Worm (Caenorhabditis elegans) whole organism, young adult: ENCODE results near the gene irld-6.

Experiments used
- B0261.1 ChIP-seq: sonication (generic microtip); optimal IDR thresholded peaks from 2 replicates; lab custom pipeline; 2016; ENCODE audit warnings: mild to moderate bottlenecking, missing genetic modification characterization, moderate library complexity, missing compliant biosample characterization
- B0336.3 ChIP-seq: fragments of 200-800 bp; sonication (Bioruptor generic); IDR thresholded peaks from 2 replicates; pipeline ENCODE4 v1.3.6; 2022; ENCODE audit warnings: missing genetic modification characterization, missing compliant biosample characterization
- C06A6.2 ChIP-seq: fragments of 200-800 bp; sonication (Bioruptor generic); conservative IDR thresholded peaks from 2 replicates; pipeline ENCODE4 v1.3.6; 2022; ENCODE audit warnings: missing genetic modification characterization, missing compliant biosample characterization
- F23B12.7 ChIP-seq: sonication (generic microtip); optimal IDR thresholded peaks from 2 replicates; lab custom pipeline; 2017; ENCODE audit warnings: missing genetic modification characterization, mild to moderate bottlenecking, missing compliant biosample characterization, antibody characterized with exemption, moderate library complexity; ENCODE audit not compliant: insufficient read depth
- F37B4.10 ChIP-seq: fragments of 200-800 bp; sonication (Bioruptor generic); IDR thresholded peaks from 2 replicates; pipeline ENCODE4 v1.3.6; 2022; ENCODE audit warnings: missing genetic modification characterization, missing compliant biosample characterization
- F57C9.4 ChIP-seq: sonication (generic microtip); optimal IDR thresholded peaks from 2 replicates; lab custom pipeline; 2017; ENCODE audit warnings: mild to moderate bottlenecking, missing genetic modification characterization, missing compliant biosample characterization
- K11D2.4 ChIP-seq: fragments of 200-800 bp; sonication (Bioruptor generic); IDR thresholded peaks from 2 replicates; pipeline ENCODE4 v1.3.6; 2022; ENCODE audit warnings: missing genetic modification reagents, missing genetic modification characterization, missing compliant biosample characterization
- K12H6.12 ChIP-seq: fragments of 200-800 bp; sonication (Bioruptor generic); optimal IDR thresholded peaks from 2 replicates; lab custom pipeline; 2018; ENCODE audit warnings: mild to moderate bottlenecking, missing genetic modification characterization, missing compliant biosample characterization
- Y53G8AR.9 ChIP-seq: fragments of 200-800 bp; sonication (Bioruptor generic); conservative IDR thresholded peaks from 2 replicates; pipeline ENCODE4 v1.3.6; 2022; ENCODE audit warnings: missing genetic modification reagents, missing genetic modification characterization, missing compliant biosample characterization
- Y79H2A.3 ChIP-seq: fragments of 200-800 bp; sonication (Bioruptor generic); conservative IDR thresholded peaks from 2 replicates; pipeline ENCODE4 v1.3.6; 2022; ENCODE audit warnings: missing genetic modification reagents, missing genetic modification characterization, missing compliant biosample characterization
- Y95B8A.8 ChIP-seq: fragments of 200-800 bp; sonication (Bioruptor generic); IDR thresholded peaks from 2 replicates; pipeline ENCODE4 v1.3.6; 2022; ENCODE audit warnings: missing genetic modification reagents, missing genetic modification characterization, missing compliant biosample characterization
- ZK185.1 ChIP-seq: sonication (generic microtip); optimal IDR thresholded peaks from 2 replicates; lab custom pipeline; 2016; ENCODE audit warnings: mild to moderate bottlenecking, missing genetic modification characterization, missing compliant biosample characterization; ENCODE audit not compliant: poor library complexity, severe bottlenecking
- ama-1 ChIP-seq, 3 experiments: fragments of 150-350 bp in 1 of 3; sonication (generic microtip) in 2 of 3; optimal IDR thresholded peaks; 2 replicates each; lab custom pipeline; 2014 to 2018; ENCODE audit warnings: missing biosample characterization in 2 of 3, missing genetic modification characterization in 2 of 3, missing genetic modification reagents in 2 of 3
- aptf-2 ChIP-seq: fragments of 200-800 bp; sonication (Bioruptor generic); conservative IDR thresholded peaks from 2 replicates; pipeline ENCODE4 v1.3.6; 2022; ENCODE audit warnings: missing genetic modification reagents, missing genetic modification characterization, missing compliant biosample characterization
- cebp-2 ChIP-seq: fragments of 200-800 bp; sonication (Bioruptor generic); IDR thresholded peaks from 2 replicates; pipeline ENCODE4 v1.3.6; 2022; ENCODE audit warnings: missing genetic modification characterization, missing compliant biosample characterization
- ceh-58 ChIP-seq: fragments of 200-800 bp; sonication (Bioruptor generic); IDR thresholded peaks from 2 replicates; pipeline ENCODE4 v1.3.6; 2022; ENCODE audit warnings: missing genetic modification characterization, missing compliant biosample characterization
- chd-7 ChIP-seq: sonication (generic microtip); optimal IDR thresholded peaks from 2 replicates; lab custom pipeline; 2016; ENCODE audit warnings: mild to moderate bottlenecking, missing genetic modification characterization, moderate library complexity, missing compliant biosample characterization
- efl-1 ChIP-seq: fragments of 150-350 bp; optimal IDR thresholded peaks from 2 replicates; lab custom pipeline; 2014; ENCODE audit warnings: missing biosample characterization, missing genetic modification reagents, missing genetic modification characterization
- egl-18 ChIP-seq: fragments of 200-800 bp; sonication (Bioruptor generic); IDR thresholded peaks from 2 replicates; pipeline ENCODE4 v1.3.6; 2022; ENCODE audit warnings: missing genetic modification reagents, missing genetic modification characterization, missing compliant biosample characterization
- egl-44 ChIP-seq: fragments of 200-800 bp; sonication (Bioruptor generic); IDR thresholded peaks from 2 replicates; pipeline ENCODE4 v1.3.6; 2022; ENCODE audit warnings: missing genetic modification reagents, missing genetic modification characterization, missing compliant biosample characterization
- egrh-3 ChIP-seq: fragments of 200-800 bp; sonication (Bioruptor generic); IDR thresholded peaks from 2 replicates; pipeline ENCODE4 v1.3.6; 2022; ENCODE audit warnings: missing genetic modification reagents, missing genetic modification characterization, missing compliant biosample characterization
- ekl-4 ChIP-seq: fragments of 200-800 bp; sonication (Bioruptor generic); IDR thresholded peaks from 2 replicates; pipeline ENCODE4 v1.3.6; 2022; ENCODE audit warnings: missing genetic modification reagents, missing genetic modification characterization, missing compliant biosample characterization
- fkh-3 ChIP-seq: sonication (generic microtip); optimal IDR thresholded peaks from 2 replicates; lab custom pipeline; 2016; ENCODE audit warnings: mild to moderate bottlenecking, missing genetic modification characterization, missing compliant biosample characterization
- hlh-26 ChIP-seq: fragments of 200-800 bp; sonication (Bioruptor generic); conservative IDR thresholded peaks from 2 replicates; pipeline ENCODE4 v1.3.6; 2022; ENCODE audit warnings: missing genetic modification reagents, missing genetic modification characterization, missing compliant biosample characterization
- hmg-1.2 ChIP-seq: fragments of 200-800 bp; sonication (Bioruptor generic); IDR thresholded peaks from 2 replicates; pipeline ENCODE4 v1.3.6; 2022; ENCODE audit warnings: missing genetic modification reagents, missing genetic modification characterization, missing compliant biosample characterization
- hmg-20 ChIP-seq: fragments of 200-800 bp; sonication (Bioruptor generic); IDR thresholded peaks from 2 replicates; pipeline ENCODE4 v1.3.6; 2022; ENCODE audit warnings: missing genetic modification reagents, missing genetic modification characterization, missing compliant biosample characterization
- hsf-1 ChIP-seq: fragments of 200-800 bp; sonication (Bioruptor generic); IDR thresholded peaks from 2 replicates; pipeline ENCODE4 v1.3.6; 2022; ENCODE audit warnings: missing genetic modification reagents, missing genetic modification characterization, missing compliant biosample characterization
- lag-1 ChIP-seq: fragments of 200-800 bp; sonication (Bioruptor generic); IDR thresholded peaks from 2 replicates; pipeline ENCODE4 v1.3.6; 2022; ENCODE audit warnings: missing genetic modification reagents, missing genetic modification characterization, missing compliant biosample characterization
- lin-54 ChIP-seq: fragments of 200-800 bp; sonication (Bioruptor generic); optimal IDR thresholded peaks from 2 replicates; lab custom pipeline; 2018; ENCODE audit warnings: mild to moderate bottlenecking, missing genetic modification characterization, missing compliant biosample characterization
- madf-6 ChIP-seq: fragments of 200-800 bp; sonication (Bioruptor generic); IDR thresholded peaks from 2 replicates; pipeline ENCODE4 v1.3.6; 2022; ENCODE audit warnings: missing genetic modification reagents, missing genetic modification characterization, missing compliant biosample characterization
- madf-8 ChIP-seq: fragments of 200-800 bp; sonication (Bioruptor generic); conservative IDR thresholded peaks from 2 replicates; pipeline ENCODE4 v1.3.6; 2022; ENCODE audit warnings: missing genetic modification reagents, missing genetic modification characterization, missing compliant biosample characterization
- mcd-1 ChIP-seq: fragments of 200-800 bp; sonication (Bioruptor generic); IDR thresholded peaks from 2 replicates; pipeline ENCODE4 v1.3.6; 2022; ENCODE audit warnings: missing genetic modification reagents, missing genetic modification characterization, missing compliant biosample characterization
- mxl-1 ChIP-seq: sonication (generic microtip); optimal IDR thresholded peaks from 2 replicates; lab custom pipeline; 2016; ENCODE audit warnings: missing genetic modification characterization, missing compliant biosample characterization
- nfya-1 ChIP-seq: sonication (generic microtip); optimal IDR thresholded peaks from 2 replicates; lab custom pipeline; 2017; ENCODE audit warnings: antibody characterized with exemption, missing compliant biosample characterization, missing genetic modification characterization, borderline replicate concordance; ENCODE audit not compliant: insufficient read depth
- nfyb-1 ChIP-seq: fragments of 200-800 bp; sonication (Bioruptor generic); IDR thresholded peaks from 2 replicates; pipeline ENCODE4 v1.3.6; 2022; ENCODE audit warnings: missing genetic modification reagents, missing genetic modification characterization, missing compliant biosample characterization
- rcor-1 ChIP-seq: fragments of 200-800 bp; sonication (Bioruptor generic); IDR thresholded peaks from 2 replicates; pipeline ENCODE4 v1.3.6; 2022; ENCODE audit warnings: missing genetic modification reagents, missing genetic modification characterization, missing compliant biosample characterization
- rpc-1 ChIP-seq, 2 experiments: fragments of 150-350 bp in 1 of 2; sonication (generic microtip) in 1 of 2; optimal IDR thresholded peaks; 2 replicates each; lab custom pipeline; 2014 to 2018; ENCODE audit warnings: missing biosample characterization in 1 of 2, missing genetic modification characterization in 1 of 2, missing genetic modification reagents in 1 of 2, missing genotype in 1 of 2
- snpc-3.4 ChIP-seq: sonication (generic microtip); optimal IDR thresholded peaks from 2 replicates; lab custom pipeline; 2017; ENCODE audit warnings: missing genetic modification characterization, mild to moderate bottlenecking, missing compliant biosample characterization, antibody characterized with exemption, moderate library complexity, missing genotype, missing genetic modification reagents
- snpc-4 ChIP-seq, 5 experiments: fragments of 150-350 bp in 1 of 5; sonication (generic microtip) in 4 of 5; optimal IDR thresholded peaks; 2 replicates each; lab custom pipeline; 2014 to 2018; ENCODE audit warnings: missing genetic modification characterization in 5 of 5, missing biosample characterization in 3 of 5, antibody characterized with exemption in 2 of 5, mild to moderate bottlenecking in 2 of 5, missing compliant biosample characterization in 2 of 5, missing genotype in 2 of 5, moderate library complexity in 2 of 5, missing genetic modification reagents in 1 of 5
- tbp1 ChIP-seq: fragments of 200-800 bp; sonication (Bioruptor generic); optimal IDR thresholded peaks from 2 replicates; lab custom pipeline; 2018; ENCODE audit warnings: mild to moderate bottlenecking, missing genetic modification characterization, missing compliant biosample characterization
- zim-3 ChIP-seq: sonication (generic microtip); optimal IDR thresholded peaks from 2 replicates; lab custom pipeline; 2017; ENCODE audit warnings: mild to moderate bottlenecking, missing genetic modification characterization, moderate library complexity, missing compliant biosample characterization
- ztf-18 ChIP-seq: sonication (generic microtip); optimal IDR thresholded peaks from 2 replicates; lab custom pipeline; 2016; ENCODE audit warnings: missing genotype, mild to moderate bottlenecking, missing genetic modification characterization, missing compliant biosample characterization
- ztf-22 ChIP-seq: fragments of 200-800 bp; sonication (Bioruptor generic); optimal IDR thresholded peaks from 2 replicates; lab custom pipeline; 2018; ENCODE audit warnings: mild to moderate bottlenecking, missing genetic modification characterization, moderate library complexity, missing compliant biosample characterization
- ztf-28 ChIP-seq: fragments of 200-800 bp; sonication (Bioruptor generic); IDR thresholded peaks from 2 replicates; pipeline ENCODE4 v1.3.6; 2022; ENCODE audit warnings: missing genetic modification reagents, missing genetic modification characterization, missing compliant biosample characterization
- ztf-3 ChIP-seq: fragments of 200-800 bp; sonication (Bioruptor generic); optimal IDR thresholded peaks from 2 replicates; lab custom pipeline; 2018; ENCODE audit warnings: mild to moderate bottlenecking, missing genetic modification characterization, missing compliant biosample characterization

irld-6 gene

DNA sequence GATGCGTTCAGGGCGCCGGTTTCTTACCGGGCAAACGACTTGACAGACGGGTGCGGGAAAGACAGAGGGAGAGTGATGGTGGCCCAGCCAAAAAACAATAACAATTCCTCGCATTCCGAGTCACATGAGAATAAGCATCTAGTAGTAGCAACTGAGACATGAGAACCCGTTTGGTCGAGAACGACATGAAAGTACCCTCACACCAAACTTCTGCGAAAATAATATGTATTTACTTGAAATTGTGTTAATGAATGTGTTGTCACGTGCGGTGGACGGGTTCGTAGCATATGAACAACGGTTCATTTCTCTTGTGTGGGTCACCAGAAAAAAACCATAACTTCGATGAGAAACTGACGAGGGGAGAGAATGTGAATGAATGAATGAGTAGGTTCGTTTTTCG is 35.7 kb downstream of the irld-6 start:
- TF ChIP-seq cebp-2 (GFP tag; lab: Robert Waterston, UW), result no peak

DNA sequence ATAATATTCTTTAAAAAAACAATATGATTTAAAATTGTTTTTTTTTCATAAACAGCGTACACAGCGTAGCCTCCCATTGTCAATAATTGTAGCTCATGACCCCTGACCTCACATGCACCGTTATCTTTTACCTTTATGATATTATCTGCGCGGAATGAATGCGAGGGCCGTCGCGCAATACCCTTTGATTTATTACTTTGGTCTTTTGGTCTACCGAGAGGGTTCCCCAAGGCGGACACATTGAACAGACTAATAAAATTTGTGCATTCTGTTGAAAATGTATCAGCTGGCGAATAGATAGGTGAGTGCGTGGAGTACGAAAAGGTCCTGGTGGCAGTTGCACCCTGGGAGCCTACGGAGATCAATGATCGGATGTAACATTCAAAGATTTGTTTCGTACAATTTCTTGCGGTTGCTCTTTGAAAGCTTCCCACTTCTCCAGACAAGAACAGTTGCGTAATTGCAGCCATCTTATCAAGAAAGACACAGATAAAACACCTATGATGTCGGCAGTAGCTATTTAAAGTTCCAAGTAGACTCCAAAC is 36.2 kb downstream of the irld-6 start:
- TF ChIP-seq egl-44 (no peak), madf-8 (GFP tag; lab: Robert Waterston, UW) (no peak), ztf-18 (tag; lab: Kevin White, UChicago) (no peak), zim-3 (tag; lab: Kevin White, UChicago) (no peak), ztf-3 (GFP tag; lab: Kevin White, UChicago) (no peak), tbp1 (GFP tag; lab: Kevin White, UChicago) (no peak), efl-1 (no peak), Y53G8AR.9 (no peak), ceh-58 (GFP tag; lab: Robert Waterston, UW) (no peak), lin-54 (GFP tag; lab: Kevin White, UChicago) (no peak), K11D2.4 (GFP tag; lab: Robert Waterston, UW) (no peak), B0336.3 (GFP tag; lab: Robert Waterston, UW) (no peak), fkh-3 (no peak), Y79H2A.3 (GFP tag; lab: Robert Waterston, UW) (no peak), K12H6.12 (tag; lab: Kevin White, UChicago) (no peak), rpc-1 (optimal IDR thresholded peaks at IDR 0.05; lab: Kevin White, UChicago) (no peak), rpc-1 (tag; optimal IDR thresholded peaks at IDR 0.05; lab: Kevin White, UChicago) (no peak), mcd-1 (GFP tag; lab: Robert Waterston, UW) (no peak), B0261.1 (tag; lab: Kevin White, UChicago) (no peak)

DNA sequence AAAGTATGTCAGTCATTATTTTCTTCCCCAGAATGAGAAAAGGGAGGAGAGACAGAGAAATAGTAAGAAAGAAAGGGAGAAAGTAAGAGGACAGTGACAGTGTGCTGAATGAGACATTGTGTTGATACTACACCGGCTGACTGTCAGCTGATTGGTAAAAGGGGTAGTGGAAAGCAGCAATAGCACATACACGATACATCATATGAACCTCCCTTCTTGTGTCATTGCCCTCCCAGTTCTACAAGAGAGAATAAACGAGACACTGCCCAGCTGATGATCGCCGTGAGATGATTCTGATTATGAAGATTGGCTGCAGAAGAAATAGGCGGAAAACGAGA is 36.8 kb downstream of the irld-6 start:
- TF ChIP-seq F23B12.7 (tag; lab: Kevin White, UChicago) (no peak), hsf-1 (GFP tag; lab: Robert Waterston, UW) (no peak), Y95B8A.8 (GFP tag; lab: Robert Waterston, UW) (0 out of 2 replicates have a peak, but pooled peaks have one; percentile 7), nfyb-1 (GFP tag; lab: Robert Waterston, UW) (no peak), nfya-1 (no peak), F57C9.4 (tag; lab: Kevin White, UChicago) (no peak), chd-7 (no peak), ZK185.1 (tag; lab: Kevin White, UChicago) (no peak), snpc-4 (GFP tag; optimal IDR thresholded peaks at IDR 0.05; lab: Kevin White, UChicago) (no peak), snpc-4 (tag; optimal IDR thresholded peaks at IDR 0.05; lab: Kevin White, UChicago) (peak in 2 of 4 experiments; percentile 9 to 18), ztf-28 (GFP tag; lab: Robert Waterston, UW) (no peak), snpc-3.4 (tag; lab: Kevin White, UChicago) (no peak), egl-18 (GFP tag; lab: Robert Waterston, UW) (no peak), ztf-22 (GFP tag; lab: Kevin White, UChicago) (no peak), madf-6 (GFP tag; lab: Robert Waterston, UW) (no peak), lag-1 (GFP tag; lab: Robert Waterston, UW) (no peak), hlh-26 (GFP tag; lab: Robert Waterston, UW) (no peak), rcor-1 (GFP tag; lab: Robert Waterston, UW) (0 out of 2 replicates have a peak, but pooled peaks have one; percentile 3), egrh-3 (GFP tag; lab: Robert Waterston, UW) (no peak), hmg-1.2 (GFP tag; lab: Robert Waterston, UW) (peak; percentile 47; the same call in 1 of the 2 replicates), C06A6.2 (no peak; the same call in 1 of the 2 replicates), hmg-20 (GFP tag; lab: Robert Waterston, UW) (no peak), ama-1 (optimal IDR thresholded peaks at IDR 0.05; lab: Kevin White, UChicago) (no peak), ama-1 (GFP tag; optimal IDR thresholded peaks at IDR 0.05; lab: Kevin White, UChicago) (no peak), ztf-18 (tag; lab: Kevin White, UChicago) (no peak), ekl-4 (peak; percentile 48; the same call in 1 of the 2 replicates), mxl-1 (tag; lab: Kevin White, UChicago) (no peak), F37B4.10 (GFP tag; lab: Robert Waterston, UW) (no peak), aptf-2 (GFP tag; lab: Robert Waterston, UW) (no peak)
